Worm (Caenorhabditis elegans) whole organism, L2 larva: ENCODE results near the gene twk-11.

ENCODE experiments used
- R02D3.7 ChIP-seq: fragments of 150-350 bp; optimal IDR thresholded peaks from 2 replicates; lab custom pipeline; 2014; ENCODE audit warnings: missing biosample characterization, missing genetic modification characterization
- alr-1 ChIP-seq: fragments of 150-350 bp; optimal IDR thresholded peaks from 2 replicates; lab custom pipeline; 2014; ENCODE audit warnings: missing biosample characterization, missing genetic modification characterization
- aly-2 ChIP-seq: fragments of 150-350 bp; optimal IDR thresholded peaks from 2 replicates; lab custom pipeline; 2014; ENCODE audit warnings: missing biosample characterization, missing genetic modification characterization
- egl-27 ChIP-seq: sonication (generic microtip); optimal IDR thresholded peaks from 3 replicates; lab custom pipeline; 2017; ENCODE audit warnings: missing biosample characterization, missing genetic modification reagents, missing genetic modification characterization
- lsy-2 ChIP-seq, 2 experiments: fragments of 150-350 bp in 1 of 2; sonication (generic microtip) in 1 of 2; optimal IDR thresholded peaks; 2 replicates each; lab custom pipeline; 2014 to 2017; ENCODE audit warnings: missing biosample characterization in 2 of 2, missing genetic modification characterization in 2 of 2
- nhr-11 ChIP-seq: fragments of 150-350 bp; optimal IDR thresholded peaks from 2 replicates; lab custom pipeline; 2014; ENCODE audit warnings: missing biosample characterization, missing genetic modification characterization
- nhr-12 ChIP-seq: fragments of 150-350 bp; optimal IDR thresholded peaks from 2 replicates; lab custom pipeline; 2014; ENCODE audit warnings: missing biosample characterization, missing genetic modification characterization
- nhr-23 ChIP-seq: fragments of 150-350 bp; optimal IDR thresholded peaks from 2 replicates; lab custom pipeline; 2014; ENCODE audit warnings: missing biosample characterization, missing genetic modification reagents, missing genetic modification characterization
- nhr-25 ChIP-seq: fragments of 150-350 bp; sonication (generic microtip); optimal IDR thresholded peaks from 3 replicates; lab custom pipeline; 2014; ENCODE audit warnings: missing biosample characterization, missing genetic modification characterization
- nhr-77 ChIP-seq: fragments of 150-350 bp; optimal IDR thresholded peaks from 2 replicates; lab custom pipeline; 2014; ENCODE audit warnings: missing biosample characterization, missing genetic modification characterization
- peb-1 ChIP-seq: fragments of 150-350 bp; optimal IDR thresholded peaks from 2 replicates; lab custom pipeline; 2014; ENCODE audit warnings: missing biosample characterization, missing genetic modification characterization
- ztf-11 ChIP-seq: sonication (generic microtip); optimal IDR thresholded peaks from 2 replicates; lab custom pipeline; 2017; ENCODE audit warnings: missing biosample characterization, missing genetic modification characterization

DNA sequence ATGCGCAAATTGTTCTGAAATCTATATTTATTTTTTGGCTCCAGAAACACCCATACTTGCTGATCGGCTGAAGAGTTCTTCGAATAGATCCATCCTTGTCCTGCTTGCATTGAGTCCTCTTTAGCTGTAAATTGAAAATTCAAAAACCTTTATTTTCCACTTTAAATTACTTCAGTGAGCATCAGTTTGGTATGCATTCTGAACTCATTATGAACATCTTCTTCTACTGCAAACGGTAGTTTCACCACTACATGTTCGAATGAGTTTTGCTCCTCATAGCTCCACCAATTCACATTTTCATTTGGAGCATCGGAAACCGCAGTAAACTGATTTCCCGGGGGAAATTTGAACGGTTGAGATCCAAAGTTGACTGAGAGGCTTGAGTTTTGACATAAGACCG is 13.8 kb upstream of the twk-11 start:
- TF ChIP-seq egl-27 (tag; lab: Kevin White, UChicago): no peak
- no peak for TF ChIP-seq R02D3.7 (tag; lab: Kevin White, UChicago)
- TF ChIP-seq peb-1 (tag; lab: Kevin White, UChicago): no peak
- no peak for TF ChIP-seq nhr-11
- no peak for TF ChIP-seq ztf-11 (tag; lab: Kevin White, UChicago)
- no peak for TF ChIP-seq nhr-12 (tag; lab: Kevin White, UChicago)
- no peak for TF ChIP-seq alr-1 (tag; lab: Kevin White, UChicago)
- TF ChIP-seq aly-2 (tag; lab: Kevin White, UChicago): no peak
- no peak for TF ChIP-seq lsy-2 (tag; optimal IDR thresholded peaks at IDR 0.05; lab: Kevin White, UChicago)
- TF ChIP-seq nhr-25 (tag; lab: Kevin White, UChicago): no peak
- no peak for TF ChIP-seq nhr-23 (tag; lab: Kevin White, UChicago)
- no peak for TF ChIP-seq nhr-77 (tag; lab: Kevin White, UChicago)
